Worm (Caenorhabditis elegans) whole organism, young adult: Measurements from ENCODE around the gene D1022.2.

ENCODE experiments used
- attf-6 ChIP-seq: fragments of 200-800 bp; sonication (Bioruptor generic); IDR thresholded peaks from 2 replicates; pipeline ENCODE4 v1.3.6; 2022; ENCODE audit warnings: missing genetic modification reagents, missing genetic modification characterization, missing compliant biosample characterization
- dpff-1 ChIP-seq: sonication (generic microtip); optimal IDR thresholded peaks from 2 replicates; lab custom pipeline; 2017; ENCODE audit warnings: mild to moderate bottlenecking, missing genetic modification characterization, missing compliant biosample characterization
- egrh-3 ChIP-seq: fragments of 200-800 bp; sonication (Bioruptor generic); IDR thresholded peaks from 2 replicates; pipeline ENCODE4 v1.3.6; 2022; ENCODE audit warnings: missing genetic modification reagents, missing genetic modification characterization, missing compliant biosample characterization
- gei-17 ChIP-seq: fragments of 200-800 bp; sonication (Bioruptor generic); optimal IDR thresholded peaks from 2 replicates; lab custom pipeline; 2018; ENCODE audit warnings: mild to moderate bottlenecking, missing genetic modification characterization, missing compliant biosample characterization
- nfyb-1 ChIP-seq: fragments of 200-800 bp; sonication (Bioruptor generic); IDR thresholded peaks from 2 replicates; pipeline ENCODE4 v1.3.6; 2022; ENCODE audit warnings: missing genetic modification reagents, missing genetic modification characterization, missing compliant biosample characterization

Gene D1022.2

DNA sequence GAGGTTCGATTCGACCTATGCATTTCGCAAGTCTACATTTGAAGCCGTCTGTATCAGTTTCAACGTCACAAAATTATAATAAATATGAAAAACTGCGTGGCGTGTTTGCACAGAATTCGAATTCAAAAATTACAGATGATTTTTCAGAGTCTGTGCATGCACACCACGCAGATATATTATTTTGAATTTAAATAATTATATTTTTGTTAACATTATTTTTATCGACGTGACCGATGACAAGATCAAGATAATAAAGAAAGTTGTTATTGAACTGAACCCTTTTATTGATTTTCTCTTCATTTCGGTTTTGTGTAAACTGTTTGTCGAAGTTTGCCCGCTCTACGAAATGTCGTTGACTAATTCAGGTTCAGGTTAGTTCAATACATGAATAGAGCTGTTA is 45.7 kb downstream of the D1022.2 start, which contains the start of gene C28F5.1:
TSS of gene C28F5.1 (plus strand) at position 301 of the 400 bp plus-strand sequence.
- TF ChIP-seq dpff-1 (tag; lab: Kevin White, UChicago): no peak
- no peak for TF ChIP-seq attf-6 (GFP tag; lab: Robert Waterston, UW)
- TF ChIP-seq gei-17 (GFP tag; lab: Kevin White, UChicago): no peak
- TF ChIP-seq egrh-3 (GFP tag; lab: Robert Waterston, UW): no peak
- no peak for TF ChIP-seq nfyb-1 (GFP tag; lab: Robert Waterston, UW)
